Worm (Caenorhabditis elegans) whole organism, L3 larva: ENCODE data around the gene pqn-84.
A peak's percentile ranks its signal among the peaks of the same experiment; 100 is the strongest.

ENCODE experiments used
- R02D3.7 ChIP-seq: fragments of 150-350 bp; optimal IDR thresholded peaks from 2 replicates; lab custom pipeline; 2014; ENCODE audit warnings: missing biosample characterization, missing genetic modification characterization
- ceh-28 ChIP-seq: fragments of 150-350 bp; optimal IDR thresholded peaks from 2 replicates; lab custom pipeline; 2014; ENCODE audit warnings: missing biosample characterization, missing genetic modification reagents, missing genetic modification characterization
- egl-5 ChIP-seq: fragments of 150-350 bp; optimal IDR thresholded peaks from 2 replicates; lab custom pipeline; 2017; ENCODE audit warnings: missing biosample characterization, missing genetic modification reagents, missing genetic modification characterization, inconsistent platforms
- elt-1 ChIP-seq: fragments of 150-350 bp; optimal IDR thresholded peaks from 2 replicates; lab custom pipeline; 2014; ENCODE audit warnings: missing biosample characterization, missing genetic modification characterization
- elt-2 ChIP-seq: sonication (generic microtip); optimal IDR thresholded peaks from 2 replicates; lab custom pipeline; 2016; ENCODE audit warnings: missing genetic modification reagents, mild to moderate bottlenecking, missing genetic modification characterization, missing compliant biosample characterization
- elt-3 ChIP-seq, 3 experiments: fragments of 150-350 bp in 1 of 3; sonication (generic microtip) in 2 of 3; optimal IDR thresholded peaks; 2 replicates in 2 of 3; 4 replicates in 1 of 3; lab custom pipeline; 2014 to 2017; ENCODE audit warnings: missing biosample characterization in 3 of 3, missing genetic modification characterization in 3 of 3
- eor-1 ChIP-seq, 2 experiments: fragments of 150-350 bp; optimal IDR thresholded peaks; 2 replicates each; lab custom pipeline; 2014 to 2018; ENCODE audit warnings: missing biosample characterization in 2 of 2, missing genetic modification characterization in 2 of 2
- fkh-10 ChIP-seq: sonication (generic microtip); optimal IDR thresholded peaks from 2 replicates; lab custom pipeline; 2017; ENCODE audit warnings: missing biosample characterization, missing genetic modification reagents, missing genetic modification characterization
- fkh-2 ChIP-seq: fragments of 150-350 bp; optimal IDR thresholded peaks from 2 replicates; lab custom pipeline; 2014; ENCODE audit warnings: missing biosample characterization, missing genetic modification reagents, missing genetic modification characterization
- hmg-11 ChIP-seq: sonication (generic microtip); optimal IDR thresholded peaks from 2 replicates; lab custom pipeline; 2016; ENCODE audit warnings: missing genetic modification characterization, missing compliant biosample characterization
- lin-15B ChIP-seq: fragments of 150-350 bp; optimal IDR thresholded peaks from 2 replicates; lab custom pipeline; 2014; ENCODE audit warnings: missing biosample characterization, missing genetic modification characterization
- lin-39 ChIP-seq: fragments of 150-350 bp; optimal IDR thresholded peaks from 2 replicates; lab custom pipeline; 2018; ENCODE audit warnings: missing biosample characterization, missing genetic modification reagents, missing genetic modification characterization
- mdl-1 ChIP-seq: fragments of 150-350 bp; optimal IDR thresholded peaks from 2 replicates; lab custom pipeline; 2014; ENCODE audit warnings: missing biosample characterization, missing genetic modification characterization
- nfya-1 ChIP-seq: sonication (generic microtip); optimal IDR thresholded peaks from 2 replicates; lab custom pipeline; 2017; ENCODE audit warnings: missing genetic modification characterization, mild to moderate bottlenecking, missing compliant biosample characterization, antibody characterized with exemption, moderate library complexity; ENCODE audit not compliant: insufficient read depth
- nhr-11 ChIP-seq: fragments of 150-350 bp; optimal IDR thresholded peaks from 2 replicates; lab custom pipeline; 2014; ENCODE audit warnings: missing biosample characterization, missing genetic modification characterization
- nhr-23 ChIP-seq: fragments of 150-350 bp; optimal IDR thresholded peaks from 2 replicates; lab custom pipeline; 2014; ENCODE audit warnings: missing biosample characterization, missing genetic modification reagents, missing genetic modification characterization
- nhr-237 ChIP-seq: fragments of 150-350 bp; optimal IDR thresholded peaks from 2 replicates; lab custom pipeline; 2014; ENCODE audit warnings: missing biosample characterization, missing genetic modification characterization
- nhr-25 ChIP-seq: sonication (generic microtip); optimal IDR thresholded peaks from 2 replicates; lab custom pipeline; 2017; ENCODE audit warnings: missing biosample characterization, missing genetic modification characterization
- nhr-28 ChIP-seq: fragments of 150-350 bp; optimal IDR thresholded peaks from 2 replicates; lab custom pipeline; 2014; ENCODE audit warnings: missing biosample characterization, missing genetic modification characterization
- nhr-67 ChIP-seq: fragments of 150-350 bp; optimal IDR thresholded peaks from 2 replicates; lab custom pipeline; 2014; ENCODE audit warnings: missing biosample characterization, missing genetic modification characterization
- nhr-77 ChIP-seq: fragments of 150-350 bp; optimal IDR thresholded peaks from 2 replicates; lab custom pipeline; 2014; ENCODE audit warnings: missing biosample characterization, missing genetic modification characterization
- pha-4 ChIP-seq: fragments of 150-350 bp; optimal IDR thresholded peaks from 2 replicates; lab custom pipeline; 2014; ENCODE audit warnings: missing biosample characterization, missing genetic modification reagents, missing genetic modification characterization
- sea-2 ChIP-seq: fragments of 150-350 bp; sonication (generic microtip); optimal IDR thresholded peaks from 4 replicates; lab custom pipeline; 2014; ENCODE audit warnings: missing biosample characterization, missing genetic modification reagents, missing genetic modification characterization
- skn-1 ChIP-seq: fragments of 150-350 bp; optimal IDR thresholded peaks from 2 replicates; lab custom pipeline; 2014; ENCODE audit warnings: missing biosample characterization, missing genetic modification characterization
- snpc-4 ChIP-seq: fragments of 150-350 bp; optimal IDR thresholded peaks from 2 replicates; lab custom pipeline; 2014; ENCODE audit warnings: missing biosample characterization, missing genetic modification characterization
- tbx-2 ChIP-seq: sonication (generic microtip); optimal IDR thresholded peaks from 2 replicates; lab custom pipeline; 2016; ENCODE audit warnings: mild to moderate bottlenecking, missing genetic modification characterization, missing compliant biosample characterization
- unc-39 ChIP-seq: sonication (generic microtip); optimal IDR thresholded peaks from 4 replicates; lab custom pipeline; 2017; ENCODE audit warnings: missing biosample characterization, missing genetic modification characterization
- zag-1 ChIP-seq: fragments of 150-350 bp; optimal IDR thresholded peaks from 2 replicates; lab custom pipeline; 2014; ENCODE audit warnings: missing biosample characterization, missing genetic modification characterization
- ztf-4 ChIP-seq: fragments of 150-350 bp; optimal IDR thresholded peaks from 2 replicates; lab custom pipeline; 2014; ENCODE audit warnings: missing biosample characterization, missing genetic modification characterization

pqn-84 gene

ce11 chrIII:11730850-11731249, 30.8 kb downstream of the pqn-84 start:
- TF ChIP-seq skn-1 (no peak), nhr-237 (tag; lab: Kevin White, UChicago) (no peak), eor-1 (tag; optimal IDR thresholded peaks at IDR 0.05; lab: Kevin White, UChicago) (no peak), elt-1 (tag; lab: Kevin White, UChicago) (no peak), nfya-1 (tag; lab: Kevin White, UChicago) (no peak), elt-2 (tag; lab: Kevin White, UChicago) (no peak), nhr-25 (no peak), nhr-11 (no peak)

- TF ChIP-seq snpc-4 (tag; lab: Kevin White, UChicago) (no peak), ceh-28 (tag; lab: Kevin White, UChicago) (no peak), R02D3.7 (tag; lab: Kevin White, UChicago) (no peak), unc-39 (tag; lab: Kevin White, UChicago) (no peak), fkh-2 (tag; lab: Kevin White, UChicago) (no peak), zag-1 (tag; lab: Kevin White, UChicago) (no peak), nhr-77 (tag; lab: Kevin White, UChicago) (no peak), nhr-11 (no peak), elt-2 (tag; lab: Kevin White, UChicago) (no peak), skn-1 (no peak), elt-1 (tag; lab: Kevin White, UChicago) (no peak), nhr-23 (tag; lab: Kevin White, UChicago) (no peak)
Measured at ce11 chrIII:11731491-11731890, 31.4 kb downstream of the pqn-84 start.

ce11 chrIII:11732056-11732455, 32.0 kb downstream of the pqn-84 start, which contains the start of gene Y41C4A.21:
TSS of gene Y41C4A.21 (plus strand) at chrIII:11732356.
- TF ChIP-seq tbx-2 (no peak), nhr-28 (tag; lab: Kevin White, UChicago) (no peak), mdl-1 (tag; lab: Kevin White, UChicago) (no peak), elt-3 (tag; optimal IDR thresholded peaks at IDR 0.05; lab: Kevin White, UChicago) (no peak), lin-15B (no peak), pha-4 (tag; lab: Kevin White, UChicago) (no peak)

ce11 chrIII:11732943-11733342, 32.9 kb downstream of the pqn-84 start:
- TF ChIP-seq egl-5 (tag; lab: Kevin White, UChicago) (no peak), ztf-4 (tag; lab: Kevin White, UChicago) (no peak), ceh-28 (tag; lab: Kevin White, UChicago) (peak; percentile 97)

- no peak for TF ChIP-seq snpc-4 (tag; lab: Kevin White, UChicago)
- no peak for TF ChIP-seq sea-2 (GFP tag; lab: Kevin White, UChicago)
Measured at ce11 chrIII:11737527-11737926, 37.5 kb downstream of the pqn-84 start, which contains the start of gene sup-1. TSS of gene sup-1 (minus strand) at chrIII:11737627.

- TF ChIP-seq fkh-10 (no peak), mdl-1 (tag; lab: Kevin White, UChicago) (peak; percentile 21), hmg-11 (tag; lab: Kevin White, UChicago) (peak; percentile 11), eor-1 (tag; optimal IDR thresholded peaks at IDR 0.05; lab: Kevin White, UChicago) (no peak), nfya-1 (tag; lab: Kevin White, UChicago) (peak; percentile 73), lin-15B (peak; percentile 17), lin-39 (peak; percentile 73), elt-1 (tag; lab: Kevin White, UChicago) (peak; percentile 24)
Measured at ce11 chrIII:11738482-11738881, 38.4 kb downstream of the pqn-84 start.

- TF ChIP-seq pha-4 (tag; lab: Kevin White, UChicago) (peak; percentile 73), nhr-25 (peak; percentile 8), nhr-67 (tag; lab: Kevin White, UChicago) (no peak)
Measured at ce11 chrIII:11740868-11741267, 40.8 kb downstream of the pqn-84 start.
